Worm (Caenorhabditis elegans): ENCODE data around the gene bgal-2.

DNA sequence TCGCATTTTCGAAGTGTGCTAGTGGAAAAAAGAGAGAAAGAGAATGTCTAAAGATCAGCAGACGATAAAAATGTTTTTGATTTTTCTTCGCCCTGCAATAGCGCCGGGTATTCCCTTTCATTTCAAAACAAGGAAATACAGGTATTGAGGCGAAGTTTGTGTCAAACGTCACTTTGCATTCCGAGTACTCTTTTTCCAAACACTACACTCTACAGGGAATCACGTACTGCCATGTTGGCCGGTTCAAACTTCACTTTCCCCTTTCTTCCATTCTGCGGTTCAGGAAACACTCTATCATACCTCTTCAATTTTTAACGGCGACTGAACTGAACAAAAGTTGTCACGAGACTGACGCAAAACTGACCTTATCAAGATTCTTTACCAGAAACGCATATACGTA is 45.7 kb upstream of the bgal-2 start:
- TF ChIP-seq attf-4 (tag; optimal IDR thresholded peaks at IDR 0.05) (no peak), pqm-1 (tag; optimal IDR thresholded peaks at IDR 0.05) (no peak), egl-27 (tag; optimal IDR thresholded peaks at IDR 0.05) (no peak), pha-4 (GFP tag; IDR thresholded peaks at IDR 0.05) (no peak), pha-4 (tag; optimal IDR thresholded peaks at IDR 0.05) (no peak), tag-97 (GFP tag; IDR thresholded peaks at IDR 0.05) (no peak), fkh-10 (GFP tag; optimal IDR thresholded peaks at IDR 0.05) (no peak), ama-1 (optimal IDR thresholded peaks at IDR 0.05) (no peak), lin-38 (GFP tag; IDR thresholded peaks at IDR 0.05) (no peak), nhr-6 (tag; optimal IDR thresholded peaks at IDR 0.05) (no peak)

Data from whole organism, L4 larva.